Fruit fly (Drosophila melanogaster): ENCODE data around the gene CG45084.

Gene CG45084

DNA sequence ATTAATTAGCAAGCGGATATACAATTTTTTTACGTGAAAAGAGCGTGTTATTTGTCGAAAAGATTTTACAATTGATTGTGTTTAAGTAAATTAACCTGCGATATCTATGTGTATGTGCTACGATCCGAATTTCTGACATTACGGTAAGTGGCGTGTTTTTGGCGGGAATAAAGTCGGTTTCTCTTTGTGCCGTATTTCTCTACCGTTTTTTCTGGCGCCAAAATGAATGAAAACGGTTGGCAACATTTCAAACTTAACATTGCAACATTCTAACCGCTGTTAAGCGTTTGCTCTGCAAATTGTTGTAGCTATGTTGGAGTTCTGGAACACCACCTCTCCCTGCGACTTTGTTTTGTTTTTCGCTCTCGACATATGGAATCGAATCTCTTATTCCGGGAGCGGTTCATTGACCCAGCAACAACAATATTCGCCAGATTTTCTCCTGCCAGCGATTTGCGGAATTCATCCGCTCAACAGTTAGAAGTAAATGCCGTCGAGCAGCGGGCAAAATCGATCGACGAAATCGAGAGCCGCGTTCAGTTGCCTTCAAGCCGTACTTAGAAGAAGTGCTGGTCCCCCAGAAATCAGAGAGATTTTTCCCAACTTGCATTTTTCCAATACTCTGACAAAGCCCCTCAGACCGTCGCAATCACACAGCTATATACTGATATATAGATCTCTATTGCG is 681 bp downstream of the CG45084 start:
- TF ChIP-seq Mnt (GFP tag; optimal IDR thresholded peaks at IDR 0.05) (no peak), CG5204 (GFP tag; optimal IDR thresholded peaks at IDR 0.05) (no peak), pad (GFP tag; optimal IDR thresholded peaks at IDR 0.05) (peak; percentile 93), CG12768 (GFP tag; optimal IDR thresholded peaks at IDR 0.05) (no peak), CG14711 (tag; optimal IDR thresholded peaks at IDR 0.05) (no peak)

DNA sequence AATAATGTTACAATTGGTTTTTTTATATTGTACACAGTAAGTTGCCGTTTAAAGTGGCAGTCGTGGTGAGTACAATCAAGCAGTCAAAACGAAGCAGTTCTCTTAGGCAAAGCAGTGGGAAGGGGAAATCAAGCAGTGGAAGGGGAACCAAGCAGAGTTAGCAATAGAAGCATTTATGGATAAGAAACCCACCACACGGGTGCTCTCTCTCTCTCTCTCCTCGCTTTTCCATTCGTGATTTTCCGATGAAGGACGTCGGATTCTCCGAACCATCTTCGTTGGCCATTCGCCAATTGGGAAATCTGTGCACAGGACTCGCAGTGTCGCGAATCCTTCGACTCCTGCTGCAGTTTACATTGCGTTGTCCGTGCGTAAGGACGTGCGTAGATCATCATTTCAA is 7.8 kb downstream of the CG45084 start, which contains the start of gene beat-Ia:
TSS of gene beat-Ia (plus strand) at position 319 of the 400 bp plus-strand sequence.
- TF ChIP-seq CG1620 (GFP tag; optimal IDR thresholded peaks at IDR 0.05): no peak
- peak; percentile 100 for TF ChIP-seq pad (GFP tag; optimal IDR thresholded peaks at IDR 0.05)

DNA sequence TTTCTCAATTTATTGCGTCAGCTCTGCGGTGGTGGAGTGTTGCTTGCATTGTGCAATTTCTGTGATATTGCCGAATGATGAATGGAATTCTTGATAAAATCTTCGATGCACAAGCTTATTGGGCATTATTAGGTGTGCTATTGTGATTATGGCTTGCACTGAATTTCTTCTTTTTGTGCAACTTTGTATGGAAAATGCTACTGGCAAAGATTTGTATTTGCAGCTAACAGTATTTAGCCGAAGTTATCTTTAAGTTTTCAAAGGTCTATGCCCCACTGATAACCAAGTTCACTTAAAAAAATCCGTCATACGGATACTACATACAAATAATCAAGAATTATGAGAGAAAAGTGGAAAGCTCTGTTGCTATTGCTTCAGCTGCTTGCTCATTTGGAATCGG is 52.9 kb downstream of the CG45084 start, which contains the start of gene CG4891:
TSS of gene CG4891 (plus strand) at position 301 of the 400 bp plus-strand sequence.
- TF ChIP-seq kay (GFP tag; ENCODE audit: borderline replicate concordance) (no peak), pad (GFP tag; optimal IDR thresholded peaks at IDR 0.05) (no peak), CG5204 (GFP tag; optimal IDR thresholded peaks at IDR 0.05) (no peak), CG14711 (tag; optimal IDR thresholded peaks at IDR 0.05) (no peak), CG7101 (tag; optimal IDR thresholded peaks at IDR 0.05) (no peak), Crg-1 (GFP tag; optimal IDR thresholded peaks at IDR 0.05) (no peak), CG33017 (tag; optimal IDR thresholded peaks at IDR 0.05) (no peak), Clk (GFP tag; optimal IDR thresholded peaks at IDR 0.05) (no peak), toe (GFP tag; optimal IDR thresholded peaks at IDR 0.05) (no peak), ovo (GFP tag; optimal IDR thresholded peaks at IDR 0.05) (no peak), cnc (optimal IDR thresholded peaks at IDR 0.05) (no peak), tj (GFP tag; optimal IDR thresholded peaks at IDR 0.05) (no peak), CG1620 (GFP tag; optimal IDR thresholded peaks at IDR 0.05) (no peak)
